Fruit fly (Drosophila melanogaster) whole organism, embryonic: Measurements from ENCODE around the gene Coa8.

Source experiments
- CG17802 ChIP-seq: fragments of 200-800 bp; sonication (Bioruptor generic); optimal IDR thresholded peaks from 2 replicates; lab custom pipeline; 2018; ENCODE audit warnings: missing biosample characterization, mild to moderate bottlenecking, missing genetic modification characterization, moderate library complexity
- CG1792 ChIP-seq: fragments of 200-800 bp; sonication (Bioruptor generic); optimal IDR thresholded peaks from 2 replicates; lab custom pipeline; 2016; ENCODE audit warnings: missing biosample characterization, missing genetic modification characterization
- CG33557 ChIP-seq: fragments of 200-800 bp; sonication (Bioruptor generic); optimal IDR thresholded peaks from 2 replicates; lab custom pipeline; 2019; ENCODE audit warnings: missing biosample characterization, mild to moderate bottlenecking, missing genetic modification characterization, moderate library complexity
- CG3726 ChIP-seq: fragments of 200-800 bp; sonication (Bioruptor generic); IDR thresholded peaks from 3 replicates; pipeline ENCODE4, ENCODE4 v1.3.6; 2022; ENCODE audit warnings: missing biosample characterization, missing genetic modification characterization
- Camta ChIP-seq: fragments of 200-800 bp; sonication (Bioruptor generic); optimal IDR thresholded peaks from 2 replicates; lab custom pipeline; 2016; ENCODE audit warnings: missing biosample characterization, missing genetic modification characterization
- Mad ChIP-seq: fragments of 200-800 bp; sonication (Bioruptor generic); optimal IDR thresholded peaks from 2 replicates; lab custom pipeline; 2016; ENCODE audit warnings: missing biosample characterization, missing genetic modification characterization
- Poxn ChIP-seq: fragments of 200-800 bp; sonication (Bioruptor generic); IDR thresholded peaks from 2 replicates; pipeline ENCODE4 v1.3.6; 2022; ENCODE audit warnings: missing biosample characterization, missing genetic modification characterization
- ac ChIP-seq: fragments of 200-800 bp; sonication (Bioruptor generic); optimal IDR thresholded peaks from 3 replicates; lab custom pipeline; 2017; ENCODE audit warnings: missing biosample characterization, mild to moderate bottlenecking, missing genetic modification characterization
- br ChIP-seq: fragments of >200 bp; optimal IDR thresholded peaks from 2 replicates; lab custom pipeline; 2017
- corto ChIP-seq: fragments of 200-800 bp; sonication (Bioruptor generic); optimal IDR thresholded peaks from 2 replicates; lab custom pipeline; 2016; ENCODE audit warnings: missing biosample characterization, mild to moderate bottlenecking, missing genetic modification characterization, moderate library complexity
- hb ChIP-seq: fragments of 200-800 bp; sonication (Bioruptor generic); IDR thresholded peaks from 3 replicates; pipeline ENCODE4 v1.3.6; 2022; ENCODE audit warnings: missing biosample characterization, missing genetic modification characterization; ENCODE audit not compliant: partially characterized antibody
- kay ChIP-seq: fragments of 200-800 bp; sonication (Bioruptor generic); optimal IDR thresholded peaks from 2 replicates; lab custom pipeline; 2016; ENCODE audit warnings: missing biosample characterization, missing genetic modification characterization
- psq ChIP-seq: fragments of 200-800 bp; sonication (Bioruptor generic); optimal IDR thresholded peaks from 2 replicates; lab custom pipeline; 2017; ENCODE audit warnings: missing biosample characterization, missing genetic modification characterization
- ttk ChIP-seq: fragments of 200-800 bp; sonication (Bioruptor generic); IDR thresholded peaks from 2 replicates; pipeline ENCODE4 v2.1.2; 2022; ENCODE audit warnings: missing biosample characterization, missing genetic modification characterization

DNA sequence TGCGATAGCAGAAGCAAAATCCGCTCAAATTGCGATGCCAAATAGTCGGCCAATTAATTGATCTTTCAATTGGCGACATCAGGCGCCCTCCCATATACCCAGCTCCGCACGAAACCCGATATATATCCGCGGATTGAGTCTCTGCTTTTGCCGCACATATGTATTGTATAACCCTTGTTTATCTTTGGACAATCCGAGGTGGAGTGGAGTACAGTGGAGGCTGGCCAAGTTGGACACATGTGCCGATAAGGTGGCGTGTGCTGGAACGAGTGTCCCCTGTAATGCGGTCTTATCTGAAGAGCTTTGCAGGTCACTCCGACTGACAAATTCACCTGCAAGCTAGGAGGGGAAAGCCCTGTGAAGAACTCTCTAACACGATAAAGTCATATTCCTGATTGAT is 29.5 kb downstream of the Coa8 start:
- TF ChIP-seq br (lab: Kevin White, UChicago): no peak
- no peak for TF ChIP-seq ttk (GFP tag; lab: Robert Waterston, UW)
- TF ChIP-seq Mad (GFP tag; lab: Kevin White, UChicago): no peak
- TF ChIP-seq psq: no peak
- TF ChIP-seq CG1792 (GFP tag; lab: Kevin White, UChicago): no peak
- TF ChIP-seq CG33557 (GFP tag; lab: Kevin White, UChicago): no peak
- TF ChIP-seq kay: no peak
- TF ChIP-seq CG3726: no peak
- no peak for TF ChIP-seq CG17802 (tag; lab: Kevin White, UChicago)
- no peak for TF ChIP-seq hb (GFP tag; lab: Robert Waterston, UW)
- no peak for TF ChIP-seq Poxn (GFP tag; lab: Robert Waterston, UW)
- no peak for TF ChIP-seq Camta (GFP tag; lab: Kevin White, UChicago)
- TF ChIP-seq corto (GFP tag; lab: Kevin White, UChicago): no peak
- TF ChIP-seq ac (GFP tag; lab: Kevin White, UChicago): no peak
